Worm (Caenorhabditis elegans): ENCODE measurements around the gene C05C12.5.

DNA sequence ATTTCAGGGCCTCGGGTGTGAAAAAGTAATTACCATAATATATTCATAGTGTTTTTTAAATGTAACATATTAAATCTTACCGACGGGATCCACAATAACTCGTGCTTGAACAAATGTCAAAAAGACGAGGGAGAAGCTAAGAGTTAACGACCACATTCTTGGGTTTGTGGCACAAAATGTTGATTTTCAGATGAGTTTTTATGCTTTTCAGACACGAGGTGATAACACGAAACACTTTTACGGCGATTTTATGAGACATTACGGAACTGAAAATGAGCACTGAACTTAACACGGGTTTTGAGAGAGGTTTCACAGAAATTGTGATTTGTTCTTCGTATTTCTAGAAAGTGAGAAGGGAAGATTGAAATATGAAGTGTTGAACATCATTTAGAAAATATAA, 45.6 kb upstream of the C05C12.5 start, which contains the start of gene B0035.13:
- TF ChIP-seq snpc-4 (tag; optimal IDR thresholded peaks at IDR 0.05) (no peak), lsy-2 (tag; optimal IDR thresholded peaks at IDR 0.05) (no peak)
